Fruit fly (Drosophila melanogaster): ENCODE results near the gene Men-b.

- no peak for TF ChIP-seq fru (GFP tag; optimal IDR thresholded peaks at IDR 0.05)
- TF ChIP-seq ey (GFP tag; optimal IDR thresholded peaks at IDR 0.05): no peak
- no peak for TF ChIP-seq woc (GFP tag; optimal IDR thresholded peaks at IDR 0.05)
Observed at dm6 chr3R:27157814-27158213, 6.4 kb downstream of the Men-b start, which contains the start of gene grass.

Measured in whole organism, wandering third instar larva.